Worm (Caenorhabditis elegans): Measurements from ENCODE around the gene F28C10.1.

Gene F28C10.1

ce11 chrX:572601-573000, 29.7 kb downstream of the F28C10.1 start, which contains the start of gene mrp-2:
Gene mrp-2 (minus strand): TSS chrX:572701.
- TF ChIP-seq F10E7.11 (tag; optimal IDR thresholded peaks at IDR 0.05) (no peak), tlf-1 (GFP tag; optimal IDR thresholded peaks at IDR 0.05) (no peak), C06A6.2 (GFP tag; conservative IDR thresholded peaks at IDR 0.05) (no peak), madf-10 (tag; optimal IDR thresholded peaks at IDR 0.05) (no peak), lsl-1 (GFP tag; optimal IDR thresholded peaks at IDR 0.05) (no peak)

ce11 chrX:573270-573669, 30.4 kb downstream of the F28C10.1 start:
- peak; percentile 13; the same call in 1 of the 2 replicates for TF ChIP-seq hmg-1.2 (GFP tag; IDR thresholded peaks at IDR 0.05)
- TF ChIP-seq lin-26 (GFP tag; IDR thresholded peaks at IDR 0.05), result no peak
- TF ChIP-seq ztf-25 (GFP tag; IDR thresholded peaks at IDR 0.05), result no peak
- no peak for TF ChIP-seq F23B12.7 (tag; optimal IDR thresholded peaks at IDR 0.05; ENCODE audit: insufficient read depth)
- TF ChIP-seq attf-3 (GFP tag; conservative IDR thresholded peaks at IDR 0.05), result no peak
- peak; percentile 96 for TF ChIP-seq cebp-1 (GFP tag; IDR thresholded peaks at IDR 0.05)
- peak; percentile 99 for TF ChIP-seq cebp-1 (tag; optimal IDR thresholded peaks at IDR 0.05)
- peak; percentile 29 for TF ChIP-seq ceh-27 (GFP tag; optimal IDR thresholded peaks at IDR 0.05)
- TF ChIP-seq mel-28 (tag; optimal IDR thresholded peaks at IDR 0.05; ENCODE audit: borderline replicate concordance), result no peak
- TF ChIP-seq K12H6.12 (tag; optimal IDR thresholded peaks at IDR 0.05), result peak; percentile 42
- TF ChIP-seq ztf-22 (GFP tag; optimal IDR thresholded peaks at IDR 0.05), result no peak
- no peak for TF ChIP-seq gei-17 (GFP tag; optimal IDR thresholded peaks at IDR 0.05)
- TF ChIP-seq F52B5.7 (tag; optimal IDR thresholded peaks at IDR 0.05), result no peak
- no peak for TF ChIP-seq dpff-1 (tag; optimal IDR thresholded peaks at IDR 0.05)
- no peak for TF ChIP-seq lsy-27 (tag; optimal IDR thresholded peaks at IDR 0.05; ENCODE audit: borderline replicate concordance, insufficient read depth)
- TF ChIP-seq tlf-1 (GFP tag; optimal IDR thresholded peaks at IDR 0.05), result no peak
- TF ChIP-seq attf-5 (GFP tag; optimal IDR thresholded peaks at IDR 0.05), result no peak
- TF ChIP-seq ztf-3 (GFP tag; optimal IDR thresholded peaks at IDR 0.05), result no peak
- no peak for TF ChIP-seq bed-1 (GFP tag; IDR thresholded peaks at IDR 0.05)
- no peak for TF ChIP-seq ekl-4 (GFP tag; IDR thresholded peaks at IDR 0.05)
- TF ChIP-seq ceh-40 (GFP tag; IDR thresholded peaks at IDR 0.05), result no peak
- TF ChIP-seq nhr-120 (GFP tag; IDR thresholded peaks at IDR 0.05), result no peak
- no peak for TF ChIP-seq madf-3 (GFP tag; IDR thresholded peaks at IDR 0.05)
- TF ChIP-seq F57A8.1 (GFP tag; optimal IDR thresholded peaks at IDR 0.05), result no peak
- no peak for TF ChIP-seq Y95B8A.8 (GFP tag; IDR thresholded peaks at IDR 0.05)

- TF ChIP-seq K11D2.4 (GFP tag; IDR thresholded peaks at IDR 0.05), result no peak
- TF ChIP-seq F39B2.1 (GFP tag; IDR thresholded peaks at IDR 0.05), result no peak
- TF ChIP-seq hsf-1 (GFP tag; IDR thresholded peaks at IDR 0.05), result no peak
- TF ChIP-seq Y53G8AR.9 (GFP tag; conservative IDR thresholded peaks at IDR 0.05), result no peak
Observed at ce11 chrX:575084-575483, 32.2 kb downstream of the F28C10.1 start.

- TF ChIP-seq ztf-18 (tag; optimal IDR thresholded peaks at IDR 0.05), result no peak
- peak; percentile 75 for TF ChIP-seq zfh-2 (GFP tag; conservative IDR thresholded peaks at IDR 0.05)
Observed at ce11 chrX:581754-582153, 38.8 kb downstream of the F28C10.1 start.

Measured in whole organism, young adult.